Worm (Caenorhabditis elegans) whole organism, L3 larva: ENCODE data around the gene H14A12.3.
A peak's percentile ranks its signal among the peaks of the same experiment; 100 is the strongest.

ENCODE experiments used
- ZK546.5 ChIP-seq: sonication (generic microtip); optimal IDR thresholded peaks from 2 replicates; lab custom pipeline; 2017; ENCODE audit warnings: missing biosample characterization, missing genetic modification characterization
- aly-2 ChIP-seq: fragments of 150-350 bp; optimal IDR thresholded peaks from 2 replicates; lab custom pipeline; 2014; ENCODE audit warnings: missing biosample characterization, missing genetic modification characterization
- fkh-10 ChIP-seq: sonication (generic microtip); optimal IDR thresholded peaks from 2 replicates; lab custom pipeline; 2017; ENCODE audit warnings: missing biosample characterization, missing genetic modification reagents, missing genetic modification characterization
- nhr-11 ChIP-seq: fragments of 150-350 bp; optimal IDR thresholded peaks from 2 replicates; lab custom pipeline; 2014; ENCODE audit warnings: missing biosample characterization, missing genetic modification characterization
- nhr-23 ChIP-seq: fragments of 150-350 bp; optimal IDR thresholded peaks from 2 replicates; lab custom pipeline; 2014; ENCODE audit warnings: missing biosample characterization, missing genetic modification reagents, missing genetic modification characterization
- nhr-237 ChIP-seq: fragments of 150-350 bp; optimal IDR thresholded peaks from 2 replicates; lab custom pipeline; 2014; ENCODE audit warnings: missing biosample characterization, missing genetic modification characterization
- nhr-43 ChIP-seq: sonication (generic microtip); optimal IDR thresholded peaks from 2 replicates; lab custom pipeline; 2016; ENCODE audit warnings: mild to moderate bottlenecking, missing genetic modification characterization, missing compliant biosample characterization; ENCODE audit not compliant: poor library complexity, severe bottlenecking
- pqm-1 ChIP-seq: fragments of 150-350 bp; optimal IDR thresholded peaks from 2 replicates; lab custom pipeline; 2017; ENCODE audit warnings: missing biosample characterization, missing genetic modification characterization, inconsistent platforms
- sea-2 ChIP-seq: fragments of 150-350 bp; sonication (generic microtip); optimal IDR thresholded peaks from 4 replicates; lab custom pipeline; 2014; ENCODE audit warnings: missing biosample characterization, missing genetic modification reagents, missing genetic modification characterization
- skn-1 ChIP-seq: fragments of 150-350 bp; optimal IDR thresholded peaks from 2 replicates; lab custom pipeline; 2014; ENCODE audit warnings: missing biosample characterization, missing genetic modification characterization
- unc-62 ChIP-seq: fragments of 150-350 bp; sonication (generic microtip); optimal IDR thresholded peaks from 4 replicates; lab custom pipeline; 2014; ENCODE audit warnings: missing biosample characterization, missing genetic modification reagents, missing genetic modification characterization

DNA sequence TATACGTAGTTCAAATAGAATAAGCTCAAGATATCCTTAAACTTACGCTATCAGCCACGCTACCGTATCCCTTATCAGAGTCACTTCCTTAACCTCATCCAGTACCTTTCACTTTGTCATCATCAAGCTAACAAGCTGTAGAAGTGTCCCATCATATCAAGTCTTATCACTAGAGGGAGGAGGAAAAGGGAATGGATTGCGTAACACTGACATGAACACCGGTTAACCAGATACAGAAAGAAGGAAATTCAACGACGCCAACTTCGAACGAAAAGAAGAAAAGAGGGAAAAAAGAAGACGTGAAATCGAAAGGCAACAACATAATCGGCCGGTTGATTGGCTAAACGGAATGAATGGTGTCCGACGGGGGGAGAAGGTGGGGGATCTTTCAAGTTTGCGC is 26.5 kb downstream of the H14A12.3 start:
- no peak for TF ChIP-seq nhr-11
- TF ChIP-seq aly-2 (tag; lab: Kevin White, UChicago): no peak
- no peak for TF ChIP-seq fkh-10 (GFP tag; lab: Kevin White, UChicago)
- TF ChIP-seq nhr-237 (tag; lab: Kevin White, UChicago): no peak
- TF ChIP-seq unc-62: no peak
- no peak for TF ChIP-seq pqm-1 (tag; lab: Kevin White, UChicago)
- no peak for TF ChIP-seq sea-2
- peak; percentile 32 for TF ChIP-seq nhr-43 (tag; lab: Kevin White, UChicago)
- TF ChIP-seq ZK546.5 (tag; lab: Kevin White, UChicago): no peak
- TF ChIP-seq skn-1: no peak
- no peak for TF ChIP-seq nhr-23 (tag; lab: Kevin White, UChicago)
